Fruit fly (Drosophila melanogaster) whole organism, wandering third instar larva: ENCODE measurements around the gene Shawl.

Experiments
- Abd-B ChIP-seq: fragments of >200 bp; optimal IDR thresholded peaks from 2 replicates; lab custom pipeline; 2017; ENCODE audit warnings: missing biosample characterization, missing genetic modification characterization
- CG32264 ChIP-seq: fragments of 200-800 bp; sonication (Bioruptor generic); optimal IDR thresholded peaks from 2 replicates; lab custom pipeline; 2016; ENCODE audit warnings: missing biosample characterization, missing genetic modification characterization
- CG9705 ChIP-seq: fragments of 200-800 bp; sonication (Bioruptor generic); optimal IDR thresholded peaks from 2 replicates; lab custom pipeline; 2018; ENCODE audit warnings: missing biosample characterization, mild to moderate bottlenecking, missing genetic modification characterization
- GATAd ChIP-seq: sonication (Bioruptor generic); optimal IDR thresholded peaks from 2 replicates; lab custom pipeline; 2016; ENCODE audit warnings: missing biosample characterization, missing genetic modification characterization
- HLH106 ChIP-seq: fragments of 200-800 bp; optimal IDR thresholded peaks from 3 replicates; lab custom pipeline; 2019; ENCODE audit warnings: missing biosample characterization, mild to moderate bottlenecking, missing genetic modification characterization, moderate library complexity
- Hnf4 ChIP-seq: fragments of 200-800 bp; sonication (Bioruptor generic); optimal IDR thresholded peaks from 2 replicates; lab custom pipeline; 2016; ENCODE audit warnings: missing biosample characterization, mild to moderate bottlenecking, missing genetic modification characterization
- Hr78 ChIP-seq: fragments of >200 bp; optimal IDR thresholded peaks from 2 replicates; lab custom pipeline; 2017; ENCODE audit warnings: missing biosample characterization, missing genetic modification characterization
- Hr83 ChIP-seq: fragments of 200-300 bp; sonication (Bioruptor generic); optimal IDR thresholded peaks from 2 replicates; lab custom pipeline; 2016; ENCODE audit warnings: missing biosample characterization, mild to moderate bottlenecking, missing genetic modification characterization, moderate library complexity; ENCODE audit not compliant: poor library complexity, severe bottlenecking
- Myc ChIP-seq: fragments of >200 bp; optimal IDR thresholded peaks from 2 replicates; lab custom pipeline; 2017
- OdsH ChIP-seq: fragments of 200-800 bp; sonication (Bioruptor generic); optimal IDR thresholded peaks from 2 replicates; lab custom pipeline; 2016; ENCODE audit warnings: missing biosample characterization, mild to moderate bottlenecking, missing genetic modification characterization
- Rel ChIP-seq, 2 experiments: fragments of 200-800 bp; sonication (Bioruptor generic) in 1 of 2; optimal IDR thresholded peaks; 2 replicates in 1 of 2; 3 replicates in 1 of 2; lab custom pipeline; 2016 to 2019; ENCODE audit warnings: mild to moderate bottlenecking in 2 of 2, missing biosample characterization in 2 of 2, missing genetic modification characterization in 2 of 2, moderate library complexity in 1 of 2
- Sp1 ChIP-seq: fragments of 200-800 bp; sonication (Bioruptor generic); optimal IDR thresholded peaks from 3 replicates; lab custom pipeline; 2019; ENCODE audit warnings: missing biosample characterization, mild to moderate bottlenecking, missing genetic modification characterization, moderate library complexity
- Vsx2 ChIP-seq: fragments of 200-300, 225-300 bp; sonication (Bioruptor generic); optimal IDR thresholded peaks from 2 replicates; lab custom pipeline; 2018; ENCODE audit warnings: missing biosample characterization, missing genetic modification characterization; ENCODE audit not compliant: partially characterized antibody
- br ChIP-seq: fragments of 200-800 bp; sonication (Bioruptor generic); optimal IDR thresholded peaks from 2 replicates; lab custom pipeline; 2016; ENCODE audit warnings: missing biosample characterization, missing genetic modification characterization
- brk ChIP-seq: fragments of 200-800 bp; sonication (Bioruptor generic); optimal IDR thresholded peaks from 2 replicates; lab custom pipeline; 2016; ENCODE audit warnings: missing biosample characterization, mild to moderate bottlenecking, missing genetic modification characterization
- dl ChIP-seq, 2 experiments: fragments of 175-275, 200-275 bp in 1 of 2; fragments of 200-275 bp in 1 of 2; sonication (Bioruptor generic); optimal IDR thresholded peaks; lab custom pipeline; 2018; ENCODE audit warnings: mild to moderate bottlenecking in 2 of 2, missing biosample characterization in 2 of 2, missing genetic modification characterization in 2 of 2, moderate library complexity in 2 of 2; ENCODE audit not compliant: partially characterized antibody in 2 of 2, insufficient read depth in 1 of 2
- dmrt93B ChIP-seq: fragments of 200-800 bp; sonication (Bioruptor generic); optimal IDR thresholded peaks from 2 replicates; lab custom pipeline; 2018; ENCODE audit warnings: missing biosample characterization, mild to moderate bottlenecking, missing genetic modification characterization
- dsf ChIP-seq: sonication (Bioruptor generic); optimal IDR thresholded peaks from 2 replicates; lab custom pipeline; 2016; ENCODE audit warnings: missing biosample characterization, missing genetic modification characterization, borderline replicate concordance
- foxo ChIP-seq, 2 experiments: fragments of 200-800 bp; sonication (Bioruptor generic); optimal IDR thresholded peaks; 2 replicates in 1 of 2; 3 replicates in 1 of 2; lab custom pipeline; 2016 to 2017; ENCODE audit warnings: missing biosample characterization in 2 of 2, missing genetic modification characterization in 2 of 2
- fru ChIP-seq: fragments of 200-800 bp; sonication (Bioruptor generic); optimal IDR thresholded peaks from 3 replicates; lab custom pipeline; 2016; ENCODE audit warnings: missing biosample characterization, mild to moderate bottlenecking, missing genetic modification characterization
- h ChIP-seq: fragments of 200-800 bp; sonication (Bioruptor generic); optimal IDR thresholded peaks from 3 replicates; lab custom pipeline; 2016; ENCODE audit warnings: missing biosample characterization, mild to moderate bottlenecking, missing genetic modification characterization
- jim ChIP-seq: fragments of 175-275, 200-325 bp; sonication (Bioruptor generic); optimal IDR thresholded peaks from 2 replicates; lab custom pipeline; 2016; ENCODE audit warnings: missing biosample characterization, mild to moderate bottlenecking, missing genetic modification characterization
- lola ChIP-seq: fragments of >200 bp; optimal IDR thresholded peaks from 2 replicates; lab custom pipeline; 2017; ENCODE audit warnings: missing biosample characterization, missing genetic modification characterization
- pan ChIP-seq: fragments of >200 bp; optimal IDR thresholded peaks from 2 replicates; lab custom pipeline; 2017
- psq ChIP-seq: fragments of 200-800 bp; sonication (Bioruptor generic); optimal IDR thresholded peaks from 3 replicates; lab custom pipeline; 2017; ENCODE audit warnings: missing biosample characterization, mild to moderate bottlenecking, missing genetic modification characterization, moderate library complexity
- rgr ChIP-seq: fragments of 200-800 bp; sonication (Bioruptor generic); optimal IDR thresholded peaks from 3 replicates; lab custom pipeline; 2016; ENCODE audit warnings: missing biosample characterization, mild to moderate bottlenecking, missing genetic modification characterization
- sage ChIP-seq: fragments of 200-800 bp; sonication (Bioruptor generic); optimal IDR thresholded peaks from 2 replicates; lab custom pipeline; 2016; ENCODE audit warnings: missing biosample characterization, mild to moderate bottlenecking, missing genetic modification characterization
- tai ChIP-seq: sonication (Bioruptor generic); optimal IDR thresholded peaks from 2 replicates; lab custom pipeline; 2016; ENCODE audit warnings: missing biosample characterization, missing genetic modification characterization
- woc ChIP-seq: sonication (Bioruptor generic); optimal IDR thresholded peaks from 2 replicates; lab custom pipeline; 2016; ENCODE audit warnings: missing biosample characterization, mild to moderate bottlenecking, missing genetic modification characterization

The Shawl gene

dm6 chr2L:9430992-9431602, 16.1 kb upstream of the Shawl start, which contains the start of the genes FucTB and scat (continued):
- TF ChIP-seq dl (GFP tag; optimal IDR thresholded peaks at IDR 0.05; lab: Kevin White, UChicago; ENCODE audit: insufficient read depth in 1 of 2, partially characterized antibody in 2 of 2) (peak; percentile 64 to 65), dsf (peak; percentile 25), tai (GFP tag; lab: Kevin White, UChicago) (peak; percentile 76), CG9705 (GFP tag; lab: Kevin White, UChicago) (peak; percentile 78), CG32264 (GFP tag; lab: Kevin White, UChicago) (no peak), psq (GFP tag; lab: Kevin White, UChicago) (peak; percentile 84), OdsH (peak; percentile 78)

dm6 chr2L:9427570-9427969, 12.6 kb upstream of the Shawl start, which contains the start of gene CG42847:
Gene CG42847 (plus strand): TSS chr2L:9427870.
- TF ChIP-seq Vsx2 (no peak), psq (GFP tag; lab: Kevin White, UChicago) (no peak), CG9705 (GFP tag; lab: Kevin White, UChicago) (no peak), CG32264 (GFP tag; lab: Kevin White, UChicago) (no peak), jim (GFP tag; lab: Kevin White, UChicago) (no peak), woc (no peak), lola (GFP tag; lab: Kevin White, UChicago) (no peak), Hnf4 (GFP tag; lab: Kevin White, UChicago) (no peak), GATAd (GFP tag; lab: Kevin White, UChicago) (no peak)

dm6 chr2L:9426534-9426933, 11.6 kb upstream of the Shawl start, which contains the start of gene Fbp2:
Gene Fbp2 (plus strand): TSS chr2L:9426784.
- TF ChIP-seq fru (GFP tag; lab: Kevin White, UChicago) (no peak), Vsx2 (no peak), Hnf4 (GFP tag; lab: Kevin White, UChicago) (no peak), dmrt93B (no peak), h (no peak), Myc (lab: Kevin White, UChicago) (no peak), br (GFP tag; lab: Kevin White, UChicago) (no peak), Hr78 (GFP tag; lab: Kevin White, UChicago) (no peak)

dm6 chr2L:9424193-9424592, 9.2 kb upstream of the Shawl start:
- TF ChIP-seq pan (lab: Kevin White, UChicago) (no peak), Hr78 (GFP tag; lab: Kevin White, UChicago) (no peak), Rel (GFP tag; optimal IDR thresholded peaks at IDR 0.05; lab: Kevin White, UChicago) (no peak), Rel (tag; optimal IDR thresholded peaks at IDR 0.05; lab: Kevin White, UChicago) (no peak), Hr83 (GFP tag; lab: Kevin White, UChicago) (no peak), Sp1 (GFP tag; lab: Kevin White, UChicago) (no peak), GATAd (GFP tag; lab: Kevin White, UChicago) (no peak), tai (GFP tag; lab: Kevin White, UChicago) (no peak), sage (GFP tag; lab: Kevin White, UChicago) (no peak), rgr (GFP tag; lab: Kevin White, UChicago) (no peak), OdsH (no peak), brk (GFP tag; lab: Kevin White, UChicago) (no peak), woc (no peak), psq (GFP tag; lab: Kevin White, UChicago) (no peak), HLH106 (no peak), h (no peak)
- TF ChIP-seq, all 38 proteins: peak for 0

- TF ChIP-seq Abd-B (GFP tag; lab: Kevin White, UChicago) (no peak), foxo (GFP tag; optimal IDR thresholded peaks at IDR 0.05; lab: Kevin White, UChicago) (no peak), fru (GFP tag; lab: Kevin White, UChicago) (no peak), Hnf4 (GFP tag; lab: Kevin White, UChicago) (no peak)
These were observed 6.4 kb upstream of the Shawl start for dm6 chr2L:9421312-9421711.
